Worm (Caenorhabditis elegans) whole organism, L4 larva: ENCODE results near the gene F58H1.2.

Experiments used
- dpl-1 ChIP-seq: fragments of 150-350 bp; optimal IDR thresholded peaks from 2 replicates; lab custom pipeline; 2014; ENCODE audit warnings: missing biosample characterization, missing genetic modification reagents, missing genetic modification characterization
- lin-39 ChIP-seq: fragments of 150-350 bp; optimal IDR thresholded peaks from 2 replicates; lab custom pipeline; 2014; ENCODE audit warnings: missing biosample characterization, missing genetic modification reagents, missing genetic modification characterization
- nhr-6 ChIP-seq: fragments of 150-350 bp; optimal IDR thresholded peaks from 2 replicates; lab custom pipeline; 2014; ENCODE audit warnings: missing biosample characterization, missing genetic modification characterization
- pha-4 ChIP-seq, 2 experiments: fragments of 150-350 bp in 1 of 2; fragments of 200-800 bp in 1 of 2; sonication (Bioruptor generic) in 1 of 2; IDR thresholded peaks in 1 of 2; optimal IDR thresholded peaks in 1 of 2; 2 replicates each; pipeline versions ENCODE4 v1.3.6 to Lab custom; 2014 to 2022; ENCODE audit warnings: missing genetic modification characterization in 2 of 2, missing genetic modification reagents in 2 of 2, missing biosample characterization in 1 of 2, missing compliant biosample characterization in 1 of 2
- snpc-1.2 ChIP-seq: fragments of 200-800 bp; sonication (Bioruptor generic); IDR thresholded peaks from 2 replicates; pipeline ENCODE4 v1.3.6; 2022; ENCODE audit warnings: missing genetic modification reagents, missing genetic modification characterization, missing compliant biosample characterization
- unc-62 ChIP-seq, 3 experiments: fragments of 150-350 bp in 1 of 3; sonication (generic microtip); optimal IDR thresholded peaks in 2 of 3; peaks in 1 of 3; 1 replicate in 1 of 3; 2 replicates in 2 of 3; lab custom pipeline; 2014 to 2017; ENCODE audit warnings: missing biosample characterization in 3 of 3, missing genetic modification characterization in 3 of 3, missing genetic modification reagents in 3 of 3, missing genotype in 1 of 3
- zfp-3 ChIP-seq: fragments of 200-800 bp; sonication (Bioruptor generic); conservative IDR thresholded peaks from 2 replicates; pipeline ENCODE4 v1.3.6; 2022; ENCODE audit warnings: missing genetic modification reagents, missing genetic modification characterization, missing compliant biosample characterization

DNA sequence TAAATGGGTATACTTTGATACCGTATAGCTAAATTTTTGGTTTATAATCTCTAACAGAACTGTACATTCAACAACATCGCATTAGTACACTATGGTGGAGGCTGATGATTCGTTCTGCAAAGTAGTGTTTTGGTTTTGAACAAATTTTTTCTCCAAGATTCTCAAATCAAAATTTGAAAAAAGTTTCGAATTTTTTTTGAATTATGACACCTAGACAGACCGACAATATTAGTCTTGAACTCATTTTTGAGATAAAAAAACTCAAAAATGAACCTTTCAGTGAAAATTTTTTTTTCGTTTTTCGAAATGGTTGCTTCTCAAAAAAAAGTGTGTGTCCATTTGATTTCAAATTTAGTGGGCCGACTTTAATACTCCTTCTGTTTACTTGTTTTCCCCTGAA lies 16.5 kb downstream of the F58H1.2 start:
- no peak for TF ChIP-seq zfp-3
- TF ChIP-seq nhr-6 (tag; lab: Kevin White, UChicago) = no peak
- TF ChIP-seq snpc-1.2 (GFP tag; lab: Robert Waterston, UW) = no peak
- TF ChIP-seq lin-39 (tag; lab: Kevin White, UChicago) = no peak
- TF ChIP-seq dpl-1 (GFP tag; lab: Kevin White, UChicago) = no peak
- no peak for TF ChIP-seq unc-62 (GFP tag; optimal IDR thresholded peaks at IDR 0.05 in 1 of 2; lab: Kevin White, UChicago)
- TF ChIP-seq unc-62 (tag; optimal IDR thresholded peaks at IDR 0.05; lab: Kevin White, UChicago) = no peak
- TF ChIP-seq pha-4 (GFP tag; IDR thresholded peaks at IDR 0.05; lab: Robert Waterston, UW) = no peak
- TF ChIP-seq pha-4 (tag; optimal IDR thresholded peaks at IDR 0.05; lab: Kevin White, UChicago) = no peak
